Fruit fly (Drosophila melanogaster) whole organism, adult: ENCODE data around the gene Ugt35C1.

Experiments used
- CG11617 ChIP-seq: fragments of 200-800 bp; sonication (Bioruptor generic); optimal IDR thresholded peaks from 2 replicates; lab custom pipeline; 2017; ENCODE audit warnings: mild to moderate bottlenecking, missing biosample characterization, missing genetic modification reagents, missing genetic modification characterization
- CG14711 ChIP-seq: fragments of 200-800 bp; sonication (Bioruptor generic); optimal IDR thresholded peaks from 2 replicates; lab custom pipeline; 2018; ENCODE audit warnings: missing biosample characterization, mild to moderate bottlenecking, missing genetic modification characterization, moderate library complexity
- CG33017 ChIP-seq: fragments of 200-800 bp; sonication (Bioruptor generic); optimal IDR thresholded peaks from 2 replicates; lab custom pipeline; 2018; ENCODE audit warnings: missing biosample characterization, mild to moderate bottlenecking, missing genetic modification characterization, moderate library complexity
- CG7101 ChIP-seq: fragments of 200-800 bp; sonication (Bioruptor generic); optimal IDR thresholded peaks from 2 replicates; lab custom pipeline; 2018; ENCODE audit warnings: missing biosample characterization, mild to moderate bottlenecking, missing genetic modification characterization, moderate library complexity
- Hr96 ChIP-seq: fragments of 200-800 bp; sonication (Bioruptor generic); optimal IDR thresholded peaks from 2 replicates; lab custom pipeline; 2016; ENCODE audit warnings: missing biosample characterization, missing genetic modification characterization
- ovo ChIP-seq: fragments of 200-800 bp; sonication (Bioruptor generic); optimal IDR thresholded peaks from 2 replicates; lab custom pipeline; 2016; ENCODE audit warnings: missing biosample characterization, missing genetic modification characterization
- pad ChIP-seq: fragments of 200-800 bp; sonication (Bioruptor generic); optimal IDR thresholded peaks from 3 replicates; lab custom pipeline; 2017; ENCODE audit warnings: missing biosample characterization, missing genetic modification characterization, mild to moderate bottlenecking, moderate library complexity, missing genetic modification reagents
- toe ChIP-seq: fragments of 200-800 bp; sonication (Bioruptor generic); optimal IDR thresholded peaks from 2 replicates; lab custom pipeline; 2016; ENCODE audit warnings: missing biosample characterization, missing genetic modification characterization

DNA sequence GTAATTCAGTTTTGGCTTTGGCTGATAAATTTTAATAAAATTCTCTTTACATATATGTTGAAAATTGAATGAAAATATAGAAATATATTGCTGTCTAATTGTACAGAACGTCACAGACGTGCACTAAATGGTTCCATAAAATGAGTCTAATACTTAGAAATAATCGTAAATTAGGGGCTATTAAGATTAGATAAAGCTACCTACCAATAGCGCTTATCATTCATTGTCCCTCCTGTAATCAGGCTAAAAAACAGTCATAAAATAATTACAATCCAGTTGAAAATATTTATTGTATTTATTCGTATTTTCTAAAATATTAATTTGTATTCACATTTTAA lies 45.0 kb upstream of the Ugt35C1 start:
- TF ChIP-seq ovo (GFP tag; lab: Kevin White, UChicago) (no peak), CG33017 (tag; lab: Kevin White, UChicago) (peak; percentile 67), pad (GFP tag; lab: Kevin White, UChicago) (no peak), toe (GFP tag; lab: Kevin White, UChicago) (no peak), CG11617 (GFP tag; lab: Kevin White, UChicago) (peak; percentile 51), CG14711 (peak; percentile 45), Hr96 (no peak), CG7101 (tag; lab: Kevin White, UChicago) (peak; percentile 32)
